Worm (Caenorhabditis elegans) whole organism, young adult: ENCODE results near the gene cest-4.

Source experiments
- C06A6.2 ChIP-seq: fragments of 200-800 bp; sonication (Bioruptor generic); conservative IDR thresholded peaks from 2 replicates; pipeline ENCODE4 v1.3.6; 2022; ENCODE audit warnings: missing genetic modification characterization, missing compliant biosample characterization
- ama-1 ChIP-seq, 3 experiments: fragments of 150-350 bp in 1 of 3; sonication (generic microtip) in 2 of 3; optimal IDR thresholded peaks; 2 replicates each; lab custom pipeline; 2014 to 2018; ENCODE audit warnings: missing biosample characterization in 2 of 3, missing genetic modification characterization in 2 of 3, missing genetic modification reagents in 2 of 3
- aptf-3 ChIP-seq: fragments of 200-800 bp; sonication (Bioruptor generic); IDR thresholded peaks from 2 replicates; pipeline ENCODE4 v1.3.6; 2022; ENCODE audit warnings: missing genetic modification characterization, missing compliant biosample characterization
- attf-6 ChIP-seq: fragments of 200-800 bp; sonication (Bioruptor generic); IDR thresholded peaks from 2 replicates; pipeline ENCODE4 v1.3.6; 2022; ENCODE audit warnings: missing genetic modification reagents, missing genetic modification characterization, missing compliant biosample characterization
- cebp-1 ChIP-seq, 2 experiments: fragments of 200-800 bp in 1 of 2; sonication (Bioruptor generic) in 1 of 2; sonication (generic microtip) in 1 of 2; IDR thresholded peaks in 1 of 2; optimal IDR thresholded peaks in 1 of 2; 2 replicates each; pipeline versions ENCODE4 v1.3.6 to Lab custom; 2017 to 2022; ENCODE audit warnings: missing compliant biosample characterization in 2 of 2, missing genetic modification characterization in 2 of 2, mild to moderate bottlenecking in 1 of 2, missing genetic modification reagents in 1 of 2, moderate library complexity in 1 of 2
- cebp-2 ChIP-seq: fragments of 200-800 bp; sonication (Bioruptor generic); IDR thresholded peaks from 2 replicates; pipeline ENCODE4 v1.3.6; 2022; ENCODE audit warnings: missing genetic modification characterization, missing compliant biosample characterization
- hlh-12 ChIP-seq: sonication (generic microtip); optimal IDR thresholded peaks from 2 replicates; lab custom pipeline; 2016; ENCODE audit warnings: missing genetic modification characterization, missing compliant biosample characterization
- mel-28 ChIP-seq: sonication (generic microtip); optimal IDR thresholded peaks from 2 replicates; lab custom pipeline; 2016; ENCODE audit warnings: borderline replicate concordance, mild to moderate bottlenecking, missing genetic modification characterization, missing compliant biosample characterization
- nfya-2 ChIP-seq: fragments of 200-800 bp; sonication (Bioruptor generic); IDR thresholded peaks from 2 replicates; pipeline ENCODE4 v1.3.6; 2022; ENCODE audit warnings: missing genetic modification reagents, missing genetic modification characterization, missing compliant biosample characterization
- nhr-179 ChIP-seq: sonication (generic microtip); optimal IDR thresholded peaks from 2 replicates; lab custom pipeline; 2016; ENCODE audit warnings: mild to moderate bottlenecking, missing genetic modification characterization, missing compliant biosample characterization
- sdz-38 ChIP-seq: sonication (generic microtip); optimal IDR thresholded peaks from 2 replicates; lab custom pipeline; 2016; ENCODE audit warnings: missing genotype, missing genetic modification characterization, missing compliant biosample characterization
- snpc-4 ChIP-seq, 5 experiments: fragments of 150-350 bp in 1 of 5; sonication (generic microtip) in 4 of 5; optimal IDR thresholded peaks; 2 replicates each; lab custom pipeline; 2014 to 2018; ENCODE audit warnings: missing genetic modification characterization in 5 of 5, missing biosample characterization in 3 of 5, antibody characterized with exemption in 2 of 5, mild to moderate bottlenecking in 2 of 5, missing compliant biosample characterization in 2 of 5, missing genotype in 2 of 5, moderate library complexity in 2 of 5, missing genetic modification reagents in 1 of 5

ce11 chrIV:6785151-6785550, 17.0 kb downstream of the cest-4 start, which contains the start of gene dyci-1:
- no peak for TF ChIP-seq cebp-1 (GFP tag; IDR thresholded peaks at IDR 0.05; lab: Robert Waterston, UW)
- TF ChIP-seq cebp-1 (tag; optimal IDR thresholded peaks at IDR 0.05; lab: Kevin White, UChicago), result no peak
- no peak for TF ChIP-seq hlh-12
- TF ChIP-seq ama-1 (optimal IDR thresholded peaks at IDR 0.05; lab: Kevin White, UChicago), result no peak
- no peak for TF ChIP-seq ama-1 (GFP tag; optimal IDR thresholded peaks at IDR 0.05; lab: Kevin White, UChicago)
- TF ChIP-seq sdz-38 (tag; lab: Kevin White, UChicago), result no peak
- TF ChIP-seq aptf-3 (GFP tag; lab: Robert Waterston, UW), result no peak
- no peak for TF ChIP-seq nhr-179
- TF ChIP-seq nfya-2 (GFP tag; lab: Robert Waterston, UW), result no peak
- TF ChIP-seq snpc-4 (GFP tag; optimal IDR thresholded peaks at IDR 0.05; lab: Kevin White, UChicago), result no peak
- TF ChIP-seq snpc-4 (tag; optimal IDR thresholded peaks at IDR 0.05; lab: Kevin White, UChicago), result no peak
- TF ChIP-seq attf-6 (GFP tag; lab: Robert Waterston, UW), result no peak
- TF ChIP-seq C06A6.2 (GFP tag; lab: Robert Waterston, UW), result no peak
- TF ChIP-seq mel-28 (tag; lab: Kevin White, UChicago), result no peak
- no peak for TF ChIP-seq cebp-2 (GFP tag; lab: Robert Waterston, UW)
